Fruit fly (Drosophila melanogaster) whole organism, prepupa: ENCODE measurements around the gene Trf5.
A peak's percentile ranks its signal among the peaks of the same experiment; 100 is the strongest.

Source experiments
- CG10631 ChIP-seq: fragments of 200-800 bp; sonication (Bioruptor generic); optimal IDR thresholded peaks from 2 replicates; lab custom pipeline; 2016; ENCODE audit warnings: missing biosample characterization, missing genetic modification characterization
- CG11762 ChIP-seq: fragments of 200-800 bp; sonication (Bioruptor generic); optimal IDR thresholded peaks from 3 replicates; lab custom pipeline; 2016; ENCODE audit warnings: missing biosample characterization, missing genetic modification characterization; ENCODE audit not compliant: insufficient read depth
- CG16779 ChIP-seq: fragments of 200-800 bp; sonication (Bioruptor generic); optimal IDR thresholded peaks from 3 replicates; lab custom pipeline; 2017; ENCODE audit warnings: missing biosample characterization, mild to moderate bottlenecking, missing genetic modification characterization
- CG3032 ChIP-seq: fragments of 200-800 bp; optimal IDR thresholded peaks from 2 replicates; lab custom pipeline; 2019; ENCODE audit warnings: missing biosample characterization, mild to moderate bottlenecking, missing genetic modification characterization, moderate library complexity
- CG31627 ChIP-seq: fragments of 200-800 bp; sonication (Bioruptor generic); optimal IDR thresholded peaks from 3 replicates; lab custom pipeline; 2016; ENCODE audit warnings: missing biosample characterization, missing genetic modification characterization
- CG6163 ChIP-seq: fragments of 200-800 bp; sonication (Bioruptor generic); IDR thresholded peaks from 3 replicates; pipeline ENCODE4 v1.3.6; 2022; ENCODE audit warnings: missing biosample characterization, missing genetic modification characterization
- CG6792 ChIP-seq: fragments of 200-800 bp; sonication (Bioruptor generic); optimal IDR thresholded peaks from 3 replicates; lab custom pipeline; 2016; ENCODE audit warnings: missing biosample characterization, missing genetic modification characterization
- CG6808 ChIP-seq: fragments of 200-800 bp; sonication (Bioruptor generic); optimal IDR thresholded peaks from 3 replicates; lab custom pipeline; 2017; ENCODE audit warnings: missing biosample characterization, missing genetic modification characterization, mild to moderate bottlenecking, moderate library complexity, missing genetic modification reagents
- CG7368 ChIP-seq: fragments of 200-800 bp; sonication (Bioruptor generic); optimal IDR thresholded peaks from 3 replicates; lab custom pipeline; 2016; ENCODE audit warnings: missing biosample characterization, missing genetic modification characterization
- CG8119 ChIP-seq: fragments of 200-800 bp; sonication (Bioruptor generic); IDR thresholded peaks from 3 replicates; pipeline ENCODE4 v1.3.6; 2022; ENCODE audit warnings: missing biosample characterization, missing genetic modification characterization
- CG8632 ChIP-seq: fragments of 200-800 bp; sonication (Bioruptor generic); optimal IDR thresholded peaks from 3 replicates; lab custom pipeline; 2016; ENCODE audit warnings: missing biosample characterization, missing genetic modification characterization
- CG9139 ChIP-seq: fragments of 200-800 bp; sonication (Bioruptor generic); optimal IDR thresholded peaks from 3 replicates; lab custom pipeline; 2017; ENCODE audit warnings: missing biosample characterization, mild to moderate bottlenecking, missing genetic modification characterization
- Eip78C ChIP-seq: fragments of 200-800 bp; sonication (Bioruptor generic); peaks from one replicate; lab custom pipeline; 2016; ENCODE audit warnings: missing biosample characterization, missing genetic modification characterization
- Eip93F ChIP-seq: fragments of 200-800 bp; sonication (Bioruptor generic); optimal IDR thresholded peaks from 2 replicates; lab custom pipeline; 2016; ENCODE audit warnings: missing biosample characterization, mild to moderate bottlenecking, missing genetic modification characterization
- Hr4 ChIP-seq: fragments of 200-800 bp; sonication (Bioruptor generic); optimal IDR thresholded peaks from 3 replicates; lab custom pipeline; 2016; ENCODE audit warnings: missing biosample characterization, missing genetic modification characterization
- Sox14 ChIP-seq: fragments of 200-800 bp; sonication (Bioruptor generic); optimal IDR thresholded peaks from 3 replicates; lab custom pipeline; 2016; ENCODE audit warnings: missing biosample characterization, missing genetic modification characterization
- achi ChIP-seq: fragments of 200-800 bp; sonication (Bioruptor generic); optimal IDR thresholded peaks from 3 replicates; lab custom pipeline; 2016; ENCODE audit warnings: missing biosample characterization, missing genetic modification characterization
- cyc ChIP-seq: fragments of 200-800 bp; sonication (Bioruptor generic); optimal IDR thresholded peaks from 3 replicates; lab custom pipeline; 2016; ENCODE audit warnings: missing biosample characterization, missing genetic modification characterization
- dac ChIP-seq: fragments of 200-800 bp; sonication (Bioruptor generic); optimal IDR thresholded peaks from 2 replicates; lab custom pipeline; 2017; ENCODE audit warnings: missing biosample characterization, mild to moderate bottlenecking, missing genetic modification characterization
- fd85E ChIP-seq: fragments of 200-800 bp; sonication (Bioruptor generic); optimal IDR thresholded peaks from 3 replicates; lab custom pipeline; 2016; ENCODE audit warnings: missing biosample characterization, missing genetic modification characterization
- fkh ChIP-seq: fragments of 200-800 bp; sonication (Bioruptor generic); optimal IDR thresholded peaks from 3 replicates; lab custom pipeline; 2017; ENCODE audit warnings: missing biosample characterization, mild to moderate bottlenecking, missing genetic modification characterization, moderate library complexity
- net ChIP-seq: fragments of 200-800 bp; sonication (Bioruptor generic); optimal IDR thresholded peaks from 3 replicates; lab custom pipeline; 2016; ENCODE audit warnings: missing biosample characterization, missing genetic modification characterization
- pdm3 ChIP-seq: fragments of 200-800 bp; sonication (Bioruptor generic); optimal IDR thresholded peaks from 3 replicates; lab custom pipeline; 2016; ENCODE audit warnings: missing biosample characterization, missing genetic modification characterization
- salr ChIP-seq, 2 experiments: fragments of 200-800 bp; sonication (Bioruptor generic); optimal IDR thresholded peaks; 3 replicates each; lab custom pipeline; 2016 to 2018; ENCODE audit warnings: missing biosample characterization in 2 of 2, missing genetic modification characterization in 2 of 2, mild to moderate bottlenecking in 1 of 2
- spab ChIP-seq: fragments of 200-800 bp; sonication (Bioruptor generic); optimal IDR thresholded peaks from 2 replicates; lab custom pipeline; 2017; ENCODE audit warnings: missing biosample characterization, mild to moderate bottlenecking, missing genetic modification characterization, missing genetic modification reagents
- svp ChIP-seq: fragments of 200-800 bp; sonication (Bioruptor generic); peaks from one replicate; lab custom pipeline; 2016; ENCODE audit warnings: missing biosample characterization, missing genetic modification characterization
- topi ChIP-seq: fragments of 200-800 bp; sonication (Bioruptor generic); optimal IDR thresholded peaks from 3 replicates; lab custom pipeline; 2016; ENCODE audit warnings: missing biosample characterization, missing genetic modification characterization
- vri ChIP-seq: fragments of 200-800 bp; sonication (Bioruptor generic); optimal IDR thresholded peaks from 3 replicates; lab custom pipeline; 2016; ENCODE audit warnings: missing biosample characterization, mild to moderate bottlenecking, missing genetic modification characterization

The Trf5 gene

dm6 chr2L:2653749-2654148 lies 42.5 kb downstream of the Trf5 start, which contains the start of gene Or23a:
Gene Or23a, plus strand, starts transcription at chr2L:2654049.
- no peak for TF ChIP-seq CG8632
- TF ChIP-seq CG6792 (GFP tag; lab: Kevin White, UChicago), result no peak
- no peak for TF ChIP-seq fd85E (GFP tag; lab: Kevin White, UChicago)
- TF ChIP-seq Eip93F (GFP tag; lab: Kevin White, UChicago), result no peak
- TF ChIP-seq spab (GFP tag; lab: Kevin White, UChicago), result no peak
- TF ChIP-seq vri, result no peak
- TF ChIP-seq CG8119 (GFP tag; lab: Robert Waterston, UW), result no peak
- TF ChIP-seq achi (GFP tag; lab: Kevin White, UChicago), result no peak
- no peak for TF ChIP-seq salr (GFP tag; optimal IDR thresholded peaks at IDR 0.05; lab: Kevin White, UChicago)
- no peak for TF ChIP-seq CG10631 (GFP tag; lab: Kevin White, UChicago)
- TF ChIP-seq cyc (GFP tag; lab: Kevin White, UChicago), result no peak
- TF ChIP-seq Hr4 (GFP tag; lab: Kevin White, UChicago), result no peak

DNA sequence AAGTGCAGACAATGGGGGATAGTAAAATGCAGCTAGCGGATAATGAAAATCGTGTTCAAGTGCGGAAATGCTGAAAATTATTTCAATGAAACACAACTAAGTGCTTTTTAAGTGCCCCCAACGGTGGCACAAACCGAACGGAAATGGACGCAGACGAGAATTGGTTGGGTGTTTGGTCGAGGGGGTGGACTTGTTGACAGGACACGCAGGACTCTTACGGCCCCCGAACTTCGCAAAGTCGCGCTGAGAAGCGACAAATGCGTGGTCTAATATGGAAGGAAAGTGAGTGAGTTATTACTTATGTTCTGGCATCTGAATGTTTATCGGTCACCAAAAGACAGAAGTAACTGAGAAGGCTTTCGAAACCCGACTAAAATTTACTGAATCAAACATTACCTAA lies 43.5 kb downstream of the Trf5 start, which contains the start of gene Prosbeta4R1:
TSS of gene Prosbeta4R1 (plus strand) at position 301 of the 400 bp plus-strand sequence.
- TF ChIP-seq svp (peak; percentile 6), CG6163 (no peak)
- TF ChIP-seq, all 60 proteins: peak for 1

DNA sequence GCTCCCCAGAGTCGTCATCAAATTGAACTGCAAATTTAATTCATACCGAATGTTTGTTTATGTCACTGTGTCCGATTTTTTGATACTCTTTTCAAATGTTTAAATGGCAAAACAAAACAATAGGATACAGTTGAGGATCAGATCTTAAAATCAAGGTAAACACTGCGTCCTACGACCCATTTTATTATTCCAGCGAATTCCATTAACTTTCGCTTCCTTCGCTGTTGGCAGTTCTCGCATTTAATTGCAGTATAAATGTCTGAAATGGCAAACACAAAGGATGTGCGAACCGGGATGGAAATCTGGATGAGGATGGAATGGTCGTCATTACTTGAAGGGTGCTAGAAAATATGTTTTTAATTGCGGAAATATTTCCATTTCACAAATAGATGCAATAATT lies 43.9 kb downstream of the Trf5 start, which contains the start of gene CG33125:
TSS of gene CG33125 (minus strand) at position 101 of the 400 bp plus-strand sequence.
- TF ChIP-seq spab (GFP tag; lab: Kevin White, UChicago) (no peak), CG31627 (no peak), vri (no peak), CG9139 (GFP tag; lab: Kevin White, UChicago) (no peak), CG11762 (GFP tag; lab: Kevin White, UChicago) (no peak), net (GFP tag; lab: Kevin White, UChicago) (no peak), pdm3 (no peak), fkh (GFP tag; lab: Kevin White, UChicago) (no peak), topi (GFP tag; lab: Kevin White, UChicago) (no peak), CG7368 (GFP tag; lab: Kevin White, UChicago) (no peak), CG3032 (tag; lab: Kevin White, UChicago) (no peak), dac (GFP tag; lab: Kevin White, UChicago) (no peak), fd85E (GFP tag; lab: Kevin White, UChicago) (no peak), Eip78C (GFP tag; lab: Kevin White, UChicago) (no peak), CG6163 (no peak), Sox14 (GFP tag; lab: Kevin White, UChicago) (no peak), CG16779 (tag; lab: Kevin White, UChicago) (no peak)

DNA sequence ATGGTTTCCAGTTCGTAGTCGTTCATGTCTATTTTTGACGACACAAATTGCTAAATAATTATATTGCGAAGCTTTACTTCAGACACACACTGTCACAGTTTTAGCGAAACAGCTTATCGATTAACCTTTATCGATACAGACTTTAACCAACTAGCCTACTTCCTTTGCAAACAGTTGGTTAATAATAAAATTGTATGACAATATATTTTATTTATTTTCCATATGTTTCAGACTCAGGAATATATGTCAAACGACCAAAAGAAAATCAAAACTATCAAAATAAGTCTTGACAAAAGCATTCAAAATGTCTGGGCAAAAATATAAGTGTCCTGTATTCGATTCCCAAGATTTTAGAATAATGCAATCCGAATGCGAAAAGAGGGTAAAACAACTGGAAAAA lies 48.6 kb downstream of the Trf5 start, which contains the start of the genes CG9962 and CG43851:
TSS of gene CG9962 (minus strand) at position 101 of the 400 bp plus-strand sequence.
TSS of gene CG43851 (plus strand) at position 267 of the 400 bp plus-strand sequence.
- TF ChIP-seq CG6808 (GFP tag; lab: Kevin White, UChicago), result no peak
- no peak for TF ChIP-seq CG6792 (GFP tag; lab: Kevin White, UChicago)
- TF ChIP-seq fkh (GFP tag; lab: Kevin White, UChicago), result no peak
